Fruit fly (Drosophila melanogaster): ENCODE results near the gene Rbp9.

Gene Rbp9

DNA sequence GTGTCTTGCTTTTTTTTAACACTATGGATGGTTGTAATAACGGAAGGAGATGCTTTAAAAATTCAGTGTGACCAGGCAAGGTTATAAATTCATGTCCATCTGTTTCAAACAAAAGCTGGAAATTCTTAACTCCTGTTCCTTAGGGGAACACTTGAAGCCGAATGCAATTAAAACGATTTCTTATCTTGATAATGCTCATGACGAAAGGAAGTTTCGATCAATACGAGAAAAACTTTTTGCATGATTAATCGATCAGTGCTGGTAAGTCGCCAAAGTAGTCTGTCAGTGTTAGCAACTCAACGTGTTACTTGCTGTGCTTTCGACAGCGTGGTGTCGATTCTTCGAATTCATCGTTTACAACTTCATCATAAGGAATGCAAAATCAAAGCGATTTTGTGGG lies at the start of gene Rbp9:
TSS of gene Rbp9 (plus strand) at position 291 of the 400 bp plus-strand sequence.
- TF ChIP-seq noc (tag; optimal IDR thresholded peaks at IDR 0.05), result no peak

DNA sequence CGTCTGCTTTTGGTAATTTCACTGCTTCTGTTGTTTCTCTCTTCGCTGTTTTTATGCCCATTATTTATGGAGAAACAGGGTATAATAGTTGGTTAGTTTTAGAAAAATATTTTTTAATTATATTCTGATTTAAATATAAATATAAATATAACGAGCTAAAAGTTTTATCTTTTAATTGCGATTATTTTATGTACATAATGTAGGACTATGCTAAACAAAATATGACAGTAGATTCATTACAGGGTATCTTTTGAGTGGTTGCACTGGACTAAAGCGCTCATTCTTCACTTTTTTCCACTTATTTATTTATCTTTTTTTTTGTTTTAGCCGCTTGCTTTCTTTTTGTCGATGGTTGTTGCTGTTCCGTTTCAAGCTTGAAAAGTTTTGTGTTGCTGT lies 49.5 kb upstream of the Rbp9 start:
- peak; percentile 87 for TF ChIP-seq noc (tag; optimal IDR thresholded peaks at IDR 0.05)

DNA sequence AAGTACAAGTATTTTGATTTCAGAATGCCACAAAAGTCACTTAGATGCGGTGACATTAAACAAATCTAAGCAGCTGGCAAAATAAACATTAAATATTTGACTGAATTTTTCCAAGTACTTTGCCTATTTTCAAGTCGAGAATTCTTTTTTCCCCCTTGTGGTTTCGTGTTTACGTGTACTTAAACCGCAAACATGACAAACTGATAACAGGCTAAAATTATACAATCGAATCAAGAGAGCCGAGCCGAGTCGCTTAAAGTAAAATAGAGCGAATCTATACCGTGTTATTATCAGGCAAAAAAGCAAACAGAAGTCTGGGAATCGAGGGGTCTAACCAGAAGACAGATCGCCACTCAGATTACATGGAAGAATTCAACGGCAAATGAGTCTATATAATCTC lies 48.4 kb upstream of the Rbp9 start:
- no peak for TF ChIP-seq noc (tag; optimal IDR thresholded peaks at IDR 0.05)

DNA sequence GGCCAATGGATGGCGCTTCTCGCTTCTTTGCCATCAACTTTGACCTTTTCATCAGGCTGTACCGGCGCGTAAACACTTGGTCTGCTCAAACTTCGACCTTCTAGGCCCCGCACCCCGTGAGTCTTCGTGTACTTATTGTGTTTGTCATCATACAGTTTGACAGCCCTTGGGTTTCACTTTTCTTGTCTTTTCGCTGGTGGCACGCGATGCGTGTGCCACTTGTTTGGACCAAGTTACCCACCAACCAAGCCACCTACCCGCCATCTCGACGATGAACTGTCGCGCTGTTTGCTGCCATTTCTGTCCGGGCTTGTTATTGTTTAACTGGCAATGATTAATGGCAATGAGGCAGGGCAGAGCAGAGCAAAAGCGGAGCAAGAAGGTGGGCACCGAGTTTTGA lies 46.8 kb upstream of the Rbp9 start:
- no peak for TF ChIP-seq noc (tag; optimal IDR thresholded peaks at IDR 0.05)

DNA sequence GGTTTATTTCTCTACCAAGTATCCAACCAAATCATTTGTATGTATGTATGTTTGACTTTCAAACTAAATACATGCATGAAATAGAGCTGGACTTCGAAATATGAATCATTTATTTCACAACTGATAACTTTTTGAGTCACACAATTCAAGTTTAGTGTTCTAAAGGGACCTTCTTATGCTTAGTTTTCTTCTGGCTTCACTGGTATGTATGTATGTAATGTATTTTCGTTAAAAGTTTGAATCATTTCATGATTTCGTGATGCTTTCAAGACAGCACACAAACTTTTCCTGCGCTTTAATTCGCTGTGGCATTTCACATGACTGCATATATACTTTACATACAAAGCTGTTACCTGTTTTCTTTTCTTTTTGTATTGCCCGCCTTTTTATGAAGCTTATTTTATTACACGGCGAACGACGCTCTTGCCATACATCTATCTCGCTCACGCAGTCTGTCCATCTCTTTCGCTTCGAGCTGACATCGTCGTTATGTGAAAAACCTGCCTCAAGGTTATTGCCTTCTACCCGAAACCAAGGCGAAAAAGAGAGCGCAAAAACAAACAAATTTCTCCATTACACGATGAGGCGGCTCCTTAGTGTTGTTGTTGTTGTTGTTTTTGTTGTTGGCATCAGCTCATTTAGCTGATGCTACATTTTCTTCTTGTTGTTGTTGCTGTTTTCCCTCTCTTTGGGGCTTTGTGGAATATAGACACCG lies 46.0 kb upstream of the Rbp9 start:
- no peak for TF ChIP-seq noc (tag; optimal IDR thresholded peaks at IDR 0.05)

DNA sequence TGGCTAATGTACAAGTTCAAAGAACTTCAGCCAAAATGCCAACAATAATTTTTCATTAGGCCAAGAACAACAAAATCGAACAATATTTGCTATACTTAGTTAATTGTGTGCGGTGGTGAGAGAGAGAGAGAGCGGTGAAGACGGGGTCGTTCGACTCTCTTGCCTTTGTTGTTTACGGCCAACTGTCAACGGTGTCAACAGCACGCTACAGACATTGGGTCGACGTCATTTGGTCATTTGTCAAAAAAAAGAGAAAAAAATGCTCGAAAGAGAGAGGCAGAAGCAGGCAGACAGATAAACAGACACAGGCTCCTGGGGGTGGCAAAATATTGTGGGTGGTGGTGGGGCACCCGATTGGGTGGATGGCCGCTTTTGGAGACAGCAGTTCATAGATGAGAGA lies 45.1 kb upstream of the Rbp9 start:
- TF ChIP-seq noc (tag; optimal IDR thresholded peaks at IDR 0.05), result no peak

DNA sequence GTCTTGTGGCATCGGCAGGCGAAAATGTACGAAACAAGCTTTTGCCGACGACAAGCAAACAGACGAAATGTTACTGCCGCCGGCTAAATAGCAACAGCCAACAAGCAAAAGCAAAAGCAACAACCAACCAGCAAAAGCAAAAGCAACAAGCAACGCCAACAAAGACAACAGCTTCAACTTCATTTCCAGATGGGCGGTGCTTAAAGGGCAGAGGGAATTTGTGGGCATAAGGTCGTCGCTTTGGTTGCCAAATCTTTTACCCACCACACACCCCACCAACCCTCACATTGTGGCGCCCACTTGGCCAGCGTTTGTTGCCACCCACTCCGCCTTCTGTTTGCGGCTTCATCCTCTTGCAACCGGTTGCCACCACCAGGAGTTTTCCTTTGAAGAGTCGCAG lies 43.6 kb upstream of the Rbp9 start:
- no peak for TF ChIP-seq noc (tag; optimal IDR thresholded peaks at IDR 0.05)

DNA sequence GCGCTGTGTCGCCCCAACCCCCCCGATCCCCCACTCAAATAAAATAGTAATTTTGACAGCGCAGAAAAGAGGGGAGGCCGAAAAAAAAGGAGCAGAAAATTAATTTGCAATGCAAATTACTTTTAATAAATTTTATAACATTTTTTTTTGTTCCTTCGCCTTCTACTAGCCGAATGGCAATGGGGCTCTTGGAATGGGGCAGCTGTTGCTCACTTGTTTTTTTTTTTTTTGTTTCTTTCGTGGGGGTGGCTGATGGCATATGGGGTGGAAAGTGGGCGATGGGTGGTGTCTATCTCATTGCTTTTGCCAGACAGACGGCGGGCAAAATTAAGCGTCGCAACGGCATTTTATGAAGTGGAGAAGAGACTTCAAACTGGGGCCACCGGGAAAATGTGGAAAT lies 33.9 kb upstream of the Rbp9 start:
- TF ChIP-seq noc (tag; optimal IDR thresholded peaks at IDR 0.05), result no peak

DNA sequence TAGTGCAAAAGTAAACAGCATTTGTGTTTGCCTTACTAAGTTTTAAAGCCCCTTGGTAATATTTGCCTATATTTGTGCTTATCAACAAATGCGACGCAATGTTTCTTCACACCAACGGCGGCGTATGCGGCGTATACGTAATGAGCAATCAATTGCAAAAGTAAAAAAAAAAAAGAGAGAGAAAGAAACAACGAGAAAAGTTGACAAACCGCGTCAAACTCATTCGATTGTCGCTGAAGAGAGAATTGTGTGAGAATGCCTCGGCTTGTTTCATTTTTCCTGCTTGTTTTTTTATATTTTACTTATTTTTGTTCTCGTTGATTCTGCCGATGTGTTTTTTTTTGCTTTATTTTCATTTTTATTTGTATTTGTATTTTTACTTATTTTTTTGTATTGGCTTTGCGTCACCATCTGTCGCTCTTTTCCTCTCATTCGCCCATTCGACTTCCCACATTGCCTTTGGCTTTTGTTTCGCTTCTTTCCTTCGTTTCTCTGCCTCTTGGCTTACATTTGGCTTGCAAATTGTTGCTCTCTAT lies 30.2 kb upstream of the Rbp9 start:
- no peak for TF ChIP-seq noc (tag; optimal IDR thresholded peaks at IDR 0.05)

DNA sequence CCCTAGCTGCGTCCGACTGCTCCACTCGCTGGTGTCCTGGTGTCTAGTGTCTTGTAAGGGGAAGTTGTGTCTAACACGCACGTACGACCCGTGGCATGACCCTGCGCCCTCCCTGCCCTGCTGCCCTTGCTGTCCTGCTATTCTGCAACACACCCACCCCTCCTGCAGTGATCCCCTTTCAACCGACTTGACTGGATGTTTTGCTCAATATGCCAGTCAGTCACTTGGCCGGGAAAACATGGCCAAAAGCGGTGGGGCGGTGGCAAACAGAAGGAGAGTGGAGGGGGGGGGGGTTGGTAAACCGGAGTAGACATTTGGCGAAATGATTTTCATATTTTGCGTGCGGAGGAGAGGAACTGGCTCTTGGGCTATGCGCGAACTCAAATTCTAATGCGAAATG lies 23.9 kb upstream of the Rbp9 start:
- TF ChIP-seq noc (tag; optimal IDR thresholded peaks at IDR 0.05), result no peak

DNA sequence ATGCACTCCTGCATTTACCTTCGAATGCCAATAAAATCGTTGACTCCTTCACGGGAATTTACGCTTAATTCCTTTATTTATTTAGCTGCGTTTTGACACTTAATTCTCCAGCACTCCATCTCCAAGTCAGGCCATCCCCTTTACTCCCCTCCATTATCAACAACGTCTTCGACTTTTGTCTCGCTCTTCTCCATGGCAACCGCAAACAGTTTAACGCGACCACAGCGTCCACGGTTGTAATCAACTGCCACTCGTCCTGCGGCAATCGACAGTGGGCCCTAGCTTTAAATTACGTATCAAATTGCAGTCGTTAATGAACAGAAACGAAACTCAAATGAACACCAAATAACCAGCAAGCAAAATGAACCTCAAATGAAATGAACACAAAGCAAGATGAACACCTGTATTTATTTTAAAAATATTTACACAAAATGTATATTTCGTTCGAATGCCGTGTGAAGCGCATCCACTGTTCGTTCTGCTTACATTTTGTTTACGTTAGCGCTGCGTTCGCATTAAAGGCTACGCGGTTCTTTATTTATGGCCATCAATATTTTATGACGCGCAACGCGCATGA lies 22.9 kb upstream of the Rbp9 start:
- no peak for TF ChIP-seq noc (tag; optimal IDR thresholded peaks at IDR 0.05)

DNA sequence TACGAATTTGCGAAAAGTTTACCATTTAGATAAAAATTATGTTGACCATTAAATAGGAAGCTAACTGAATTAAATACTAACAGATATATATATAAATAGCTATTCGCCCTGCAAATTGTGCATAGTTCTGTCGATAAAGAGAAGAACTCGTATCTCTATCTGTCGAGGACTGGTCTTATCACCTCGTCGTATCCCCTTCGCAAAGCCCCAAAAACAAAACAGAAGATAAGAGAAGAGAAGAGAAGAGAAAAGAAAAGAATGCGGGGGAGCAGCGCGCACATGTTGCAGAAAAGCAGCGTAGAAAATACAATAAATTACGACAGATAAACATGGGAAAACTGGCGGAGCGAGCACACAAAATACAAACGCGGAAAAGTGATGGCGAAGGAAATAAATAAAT lies 18.9 kb upstream of the Rbp9 start:
- no peak for TF ChIP-seq noc (tag; optimal IDR thresholded peaks at IDR 0.05)

DNA sequence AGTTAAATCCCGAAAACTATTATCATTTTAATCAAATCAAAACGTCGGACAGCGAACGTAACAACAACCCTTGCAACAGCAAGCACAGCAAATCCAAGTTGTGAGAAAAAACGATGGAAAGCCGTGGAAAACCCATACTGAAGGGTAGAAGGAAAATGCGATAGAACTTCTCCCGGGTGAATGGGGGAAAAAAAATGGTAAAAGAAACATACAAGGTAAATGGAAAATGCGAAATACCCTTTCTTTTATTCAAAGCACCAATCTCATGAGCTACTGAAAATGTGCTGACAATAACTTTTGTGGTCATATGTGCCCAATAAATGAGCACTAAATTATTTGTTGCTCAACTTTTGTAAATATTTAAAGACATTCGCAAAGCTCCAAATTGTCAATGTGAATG lies 14.9 kb upstream of the Rbp9 start:
- no peak for TF ChIP-seq noc (tag; optimal IDR thresholded peaks at IDR 0.05)

DNA sequence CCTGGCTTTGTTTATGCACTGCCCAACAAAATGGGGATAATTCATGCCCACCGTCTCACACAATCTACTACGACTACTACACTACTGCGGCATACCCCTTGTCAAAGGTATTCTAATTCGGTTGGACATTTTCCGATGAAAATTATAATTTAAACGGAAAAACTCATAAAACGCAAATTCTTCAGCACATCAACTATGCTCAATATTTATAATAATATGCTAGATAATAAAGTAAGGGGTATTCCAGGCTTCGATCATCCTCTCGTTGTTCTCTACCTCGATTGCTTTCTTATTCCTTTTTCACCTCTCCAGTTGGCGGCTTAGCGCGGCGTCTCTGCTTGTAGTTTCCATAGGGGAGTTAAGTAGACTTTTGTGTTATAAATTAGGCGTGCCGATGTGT lies 13.2 kb upstream of the Rbp9 start:
- no peak for TF ChIP-seq noc (tag; optimal IDR thresholded peaks at IDR 0.05)

DNA sequence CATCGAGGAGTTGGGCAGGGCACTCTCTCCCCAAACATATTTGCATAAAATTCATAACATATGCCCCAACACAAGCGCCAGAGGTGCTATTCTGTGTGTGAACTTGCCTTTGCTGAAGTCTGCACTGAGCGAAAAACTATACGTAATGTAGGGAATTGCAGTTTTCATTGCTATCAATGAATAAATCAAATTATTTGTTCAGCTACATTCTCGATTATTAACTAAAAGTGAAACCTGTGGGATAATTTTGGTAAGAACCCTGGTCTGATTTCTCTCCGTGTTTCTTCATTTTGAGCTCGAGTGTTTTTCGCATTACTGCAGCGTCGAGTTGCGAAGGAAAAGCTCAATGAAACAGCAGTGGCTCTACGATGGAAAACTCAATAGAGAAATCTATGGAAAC lies 11.9 kb upstream of the Rbp9 start:
- TF ChIP-seq noc (tag; optimal IDR thresholded peaks at IDR 0.05), result no peak

DNA sequence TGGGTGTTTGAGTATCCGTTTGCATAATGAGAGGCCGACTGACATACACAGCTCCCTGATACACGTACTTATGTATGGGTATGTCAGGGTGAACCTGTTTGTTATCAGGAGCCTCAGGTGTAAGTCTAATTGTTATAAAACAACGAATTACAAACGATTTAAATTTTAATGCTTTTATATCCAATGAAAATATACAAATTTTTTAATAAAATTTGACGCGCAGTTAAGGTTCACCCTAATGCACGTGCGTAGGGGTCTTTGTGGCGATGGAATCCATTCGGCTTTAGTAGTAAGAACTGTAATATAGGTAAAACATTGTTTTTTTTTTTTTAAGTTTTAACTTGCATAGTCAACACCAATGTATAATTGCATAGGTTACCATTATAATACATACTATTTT lies 10.1 kb upstream of the Rbp9 start:
- no peak for TF ChIP-seq noc (tag; optimal IDR thresholded peaks at IDR 0.05)

DNA sequence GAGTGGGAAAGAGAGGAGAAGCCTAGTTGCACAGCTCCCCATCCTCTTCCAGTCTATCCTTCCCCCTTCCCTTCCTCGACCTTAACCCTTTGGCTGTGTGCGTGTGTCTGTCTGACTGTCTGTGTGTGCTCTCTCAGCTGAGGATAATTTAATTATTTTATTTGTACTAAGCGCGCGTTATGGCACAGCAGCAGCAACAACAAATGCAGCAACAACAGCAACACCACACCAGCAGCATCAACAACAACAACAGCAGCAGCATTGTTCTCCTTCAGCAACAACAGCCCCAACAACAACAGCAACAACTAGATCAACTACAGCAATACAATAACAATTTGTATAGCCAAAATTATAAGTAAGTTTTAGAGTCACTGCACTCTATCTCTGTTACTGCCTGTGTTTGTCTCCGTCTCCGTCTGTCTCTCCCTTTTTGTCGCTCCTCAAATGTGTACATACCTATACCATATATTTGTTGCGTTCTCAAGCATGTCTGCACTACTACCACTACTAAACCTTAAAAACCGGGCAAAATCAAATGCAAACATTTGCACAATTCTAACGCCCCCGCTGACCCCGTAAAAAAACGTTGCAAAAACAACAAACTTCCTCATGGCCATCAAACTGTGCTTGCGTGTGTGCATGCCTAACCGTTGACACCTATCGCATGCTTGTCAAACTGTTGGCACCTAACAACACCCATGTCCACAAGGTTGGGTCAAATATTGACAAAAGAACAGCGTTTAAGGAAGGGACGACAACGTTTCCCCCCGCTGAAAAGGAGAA lies 8.9 kb upstream of the Rbp9 start:
- TF ChIP-seq noc (tag; optimal IDR thresholded peaks at IDR 0.05), result no peak

All from whole organism, larva.